Fruit fly (Drosophila melanogaster): ENCODE measurements around the gene Pif1A.

Gene Pif1A

DNA sequence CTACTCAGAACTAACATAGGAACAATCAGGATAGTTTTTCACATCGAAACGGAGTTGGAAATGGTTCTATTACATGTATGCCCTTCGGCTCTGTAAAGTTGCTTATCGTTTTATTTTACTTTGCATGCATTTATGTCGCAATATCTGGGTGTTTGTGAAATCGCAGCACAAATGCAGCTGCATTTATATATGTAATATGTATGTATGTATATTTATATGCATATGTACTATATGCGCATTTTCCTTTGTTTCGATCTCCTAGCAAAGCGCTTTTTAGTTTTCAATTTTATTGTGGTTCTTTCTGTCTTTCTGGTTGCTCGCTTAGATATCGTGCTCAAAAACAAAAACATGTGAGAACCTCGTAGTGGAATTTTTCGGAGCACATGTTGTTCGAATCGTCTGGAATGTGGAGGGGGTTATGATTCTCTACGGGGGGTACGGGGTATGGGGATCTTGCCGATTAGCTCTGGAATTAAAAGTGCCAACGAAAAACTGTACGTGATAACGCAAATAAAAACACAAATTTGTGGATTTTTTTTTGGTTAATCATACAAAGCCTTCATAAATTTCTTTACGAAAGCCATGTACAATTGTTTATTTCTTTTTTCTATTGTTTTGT lies 13.2 kb upstream of the Pif1A start:
- TF ChIP-seq CG12768 (GFP tag; optimal IDR thresholded peaks at IDR 0.05) = no peak
- TF ChIP-seq Mnt (GFP tag; optimal IDR thresholded peaks at IDR 0.05) = peak; percentile 66
- TF ChIP-seq cnc (optimal IDR thresholded peaks at IDR 0.05) = no peak
- TF ChIP-seq Crg-1 (GFP tag; optimal IDR thresholded peaks at IDR 0.05) = no peak
- no peak for TF ChIP-seq pad (GFP tag; optimal IDR thresholded peaks at IDR 0.05)
- peak; percentile 89 for TF ChIP-seq tj (GFP tag; optimal IDR thresholded peaks at IDR 0.05)
- no peak for TF ChIP-seq toe (GFP tag; optimal IDR thresholded peaks at IDR 0.05)
- TF ChIP-seq CG33017 (tag; optimal IDR thresholded peaks at IDR 0.05) = no peak
- peak; percentile 20 for TF ChIP-seq cic (GFP tag; optimal IDR thresholded peaks at IDR 0.05)
- TF ChIP-seq CG7045 (GFP tag; optimal IDR thresholded peaks at IDR 0.05) = no peak
- TF ChIP-seq CG7101 (tag; optimal IDR thresholded peaks at IDR 0.05) = no peak
- no peak for TF ChIP-seq Hr96 (GFP tag; optimal IDR thresholded peaks at IDR 0.05)
- TF ChIP-seq bab1 (GFP tag; optimal IDR thresholded peaks at IDR 0.05) = peak; percentile 2
- TF ChIP-seq kay (GFP tag; ENCODE audit: borderline replicate concordance) = peak; percentile 76
- TF ChIP-seq ovo (GFP tag; optimal IDR thresholded peaks at IDR 0.05) = no peak
- TF ChIP-seq CG1620 (GFP tag; optimal IDR thresholded peaks at IDR 0.05) = no peak
- TF ChIP-seq CG11617 (GFP tag; optimal IDR thresholded peaks at IDR 0.05) = no peak
- TF ChIP-seq Clk (GFP tag; optimal IDR thresholded peaks at IDR 0.05) = no peak

- TF ChIP-seq tj (GFP tag; optimal IDR thresholded peaks at IDR 0.05) (peak; percentile 50), CG14711 (tag; optimal IDR thresholded peaks at IDR 0.05) (no peak), ovo (GFP tag; optimal IDR thresholded peaks at IDR 0.05) (no peak), CG11617 (GFP tag; optimal IDR thresholded peaks at IDR 0.05) (no peak), CG1620 (GFP tag; optimal IDR thresholded peaks at IDR 0.05) (no peak)
Observed at dm6 chr3R:8813164-8813629, 12.2 kb upstream of the Pif1A start, which contains the start of gene CG9837. CG9837 (minus strand) TSS chr3R:8813579.

- TF ChIP-seq CG33017 (tag; optimal IDR thresholded peaks at IDR 0.05) (no peak), bab1 (GFP tag; optimal IDR thresholded peaks at IDR 0.05) (no peak), CG7045 (GFP tag; optimal IDR thresholded peaks at IDR 0.05) (peak; percentile 9), CG12768 (GFP tag; optimal IDR thresholded peaks at IDR 0.05) (no peak), CG1620 (GFP tag; optimal IDR thresholded peaks at IDR 0.05) (no peak), Crg-1 (GFP tag; optimal IDR thresholded peaks at IDR 0.05) (no peak), cnc (optimal IDR thresholded peaks at IDR 0.05) (no peak), cic (GFP tag; optimal IDR thresholded peaks at IDR 0.05) (no peak), CG14711 (tag; optimal IDR thresholded peaks at IDR 0.05) (peak; percentile 12), CG7101 (tag; optimal IDR thresholded peaks at IDR 0.05) (no peak), CG5204 (GFP tag; optimal IDR thresholded peaks at IDR 0.05) (no peak), pad (GFP tag; optimal IDR thresholded peaks at IDR 0.05) (no peak), ovo (GFP tag; optimal IDR thresholded peaks at IDR 0.05) (no peak), tj (GFP tag; optimal IDR thresholded peaks at IDR 0.05) (peak; percentile 94), CG11617 (GFP tag; optimal IDR thresholded peaks at IDR 0.05) (no peak), Clk (GFP tag; optimal IDR thresholded peaks at IDR 0.05) (no peak), toe (GFP tag; optimal IDR thresholded peaks at IDR 0.05) (no peak), Hr96 (GFP tag; optimal IDR thresholded peaks at IDR 0.05) (no peak), Mnt (GFP tag; optimal IDR thresholded peaks at IDR 0.05) (no peak), kay (GFP tag; ENCODE audit: borderline replicate concordance) (peak; percentile 81)
Observed at dm6 chr3R:8812342-8812966, 11.5 kb upstream of the Pif1A start.

DNA sequence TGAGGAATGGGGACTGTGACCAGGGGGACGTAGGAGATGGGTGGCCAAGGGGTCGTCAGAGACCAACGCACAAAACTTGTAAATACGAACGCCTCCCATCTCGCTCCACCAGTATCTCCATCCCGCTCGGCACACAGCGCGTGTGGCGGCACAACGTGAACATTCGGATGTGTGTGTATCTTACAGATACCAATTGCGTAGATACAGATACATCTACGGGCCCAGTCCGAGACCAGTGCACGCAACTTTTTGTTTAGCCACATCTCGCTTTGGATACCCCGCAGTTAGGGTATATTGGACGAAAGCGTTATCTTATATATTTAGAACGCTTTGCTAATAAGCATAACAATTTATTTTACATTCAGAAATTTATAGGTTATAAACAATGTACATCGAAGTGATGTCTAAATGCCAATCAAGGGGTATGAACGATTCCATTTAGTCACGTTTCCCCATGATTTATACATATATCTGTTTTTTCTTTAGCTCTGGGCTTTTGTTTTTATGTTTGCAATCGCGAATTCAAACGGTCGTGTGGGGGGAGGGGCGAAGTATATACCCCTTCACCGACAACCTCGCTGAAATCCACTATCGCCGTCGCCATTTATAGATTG lies 10.5 kb upstream of the Pif1A start:
- TF ChIP-seq Clk (GFP tag; optimal IDR thresholded peaks at IDR 0.05) = peak; percentile 65
- peak; percentile 79 for TF ChIP-seq cic (GFP tag; optimal IDR thresholded peaks at IDR 0.05)
- TF ChIP-seq CG12768 (GFP tag; optimal IDR thresholded peaks at IDR 0.05) = peak; percentile 81
- TF ChIP-seq tj (GFP tag; optimal IDR thresholded peaks at IDR 0.05) = no peak
- TF ChIP-seq cnc (optimal IDR thresholded peaks at IDR 0.05) = no peak
- TF ChIP-seq ovo (GFP tag; optimal IDR thresholded peaks at IDR 0.05) = peak; percentile 31
- peak; percentile 91 for TF ChIP-seq CG7101 (tag; optimal IDR thresholded peaks at IDR 0.05)
- peak; percentile 91 for TF ChIP-seq CG7045 (GFP tag; optimal IDR thresholded peaks at IDR 0.05)
- TF ChIP-seq CG33017 (tag; optimal IDR thresholded peaks at IDR 0.05) = peak; percentile 94
- TF ChIP-seq CG5204 (GFP tag; optimal IDR thresholded peaks at IDR 0.05) = no peak
- peak; percentile 68 for TF ChIP-seq Crg-1 (GFP tag; optimal IDR thresholded peaks at IDR 0.05)
- TF ChIP-seq bab1 (GFP tag; optimal IDR thresholded peaks at IDR 0.05) = peak; percentile 43
- TF ChIP-seq CG14711 (tag; optimal IDR thresholded peaks at IDR 0.05) = peak; percentile 86
- TF ChIP-seq Mnt (GFP tag; optimal IDR thresholded peaks at IDR 0.05) = peak; percentile 45
- TF ChIP-seq CG1620 (GFP tag; optimal IDR thresholded peaks at IDR 0.05) = no peak
- peak; percentile 56 for TF ChIP-seq Hr96 (GFP tag; optimal IDR thresholded peaks at IDR 0.05)
- peak; percentile 42 for TF ChIP-seq toe (GFP tag; optimal IDR thresholded peaks at IDR 0.05)
- peak; percentile 70 for TF ChIP-seq CG11617 (GFP tag; optimal IDR thresholded peaks at IDR 0.05)
- peak; percentile 92 for TF ChIP-seq kay (GFP tag; ENCODE audit: borderline replicate concordance)
- peak; percentile 74 for TF ChIP-seq pad (GFP tag; optimal IDR thresholded peaks at IDR 0.05)

DNA sequence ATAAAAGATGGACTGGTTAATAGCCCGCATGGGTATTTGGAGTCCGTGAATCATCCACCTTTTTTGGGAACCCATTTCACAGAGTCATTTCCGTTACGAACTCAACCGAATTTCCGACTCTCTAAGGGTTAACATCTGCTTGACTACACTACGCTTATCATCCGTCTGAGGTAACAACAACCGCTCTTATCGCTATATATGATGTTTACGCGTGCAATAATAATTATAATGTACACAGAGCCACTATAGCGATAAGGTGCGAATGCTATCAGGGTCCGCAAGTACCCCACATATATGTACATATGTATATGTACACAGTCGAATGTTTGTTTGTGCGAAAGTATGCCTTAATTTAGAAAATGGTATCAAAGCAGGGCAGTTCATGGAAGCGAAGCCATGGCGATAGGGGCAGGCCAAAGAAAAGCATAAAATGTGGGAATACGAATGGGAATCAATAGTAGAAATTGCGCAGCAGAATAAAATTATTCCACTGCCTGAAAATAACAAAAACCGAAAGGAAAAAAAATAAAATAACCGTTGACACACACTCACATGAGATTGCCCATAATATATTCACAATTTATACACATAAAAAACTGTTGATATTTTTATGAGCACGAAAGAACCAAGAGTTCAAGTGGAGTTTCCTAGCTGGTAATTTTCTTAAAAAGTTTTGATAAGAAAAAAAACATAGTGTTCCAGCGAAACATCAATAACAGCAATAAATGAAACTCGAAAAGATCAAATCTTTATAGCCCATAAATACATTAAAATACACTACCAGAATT lies 9.6 kb upstream of the Pif1A start:
- TF ChIP-seq kay (GFP tag; ENCODE audit: borderline replicate concordance) (peak; percentile 98), toe (GFP tag; optimal IDR thresholded peaks at IDR 0.05) (peak; percentile 56), cnc (optimal IDR thresholded peaks at IDR 0.05) (no peak), CG33017 (tag; optimal IDR thresholded peaks at IDR 0.05) (peak; percentile 91), bab1 (GFP tag; optimal IDR thresholded peaks at IDR 0.05) (peak; percentile 57), CG12768 (GFP tag; optimal IDR thresholded peaks at IDR 0.05) (peak; percentile 93), Clk (GFP tag; optimal IDR thresholded peaks at IDR 0.05) (peak; percentile 42), pad (GFP tag; optimal IDR thresholded peaks at IDR 0.05) (peak; percentile 70), CG11617 (GFP tag; optimal IDR thresholded peaks at IDR 0.05) (peak; percentile 84), CG7045 (GFP tag; optimal IDR thresholded peaks at IDR 0.05) (peak; percentile 80), cic (GFP tag; optimal IDR thresholded peaks at IDR 0.05) (peak; percentile 98), Hr96 (GFP tag; optimal IDR thresholded peaks at IDR 0.05) (no peak), CG1620 (GFP tag; optimal IDR thresholded peaks at IDR 0.05) (peak; percentile 70), tj (GFP tag; optimal IDR thresholded peaks at IDR 0.05) (peak; percentile 65), CG14711 (tag; optimal IDR thresholded peaks at IDR 0.05) (peak; percentile 57), Mnt (GFP tag; optimal IDR thresholded peaks at IDR 0.05) (peak; percentile 91), CG7101 (tag; optimal IDR thresholded peaks at IDR 0.05) (peak; percentile 87), Crg-1 (GFP tag; optimal IDR thresholded peaks at IDR 0.05) (peak; percentile 94), CG5204 (GFP tag; optimal IDR thresholded peaks at IDR 0.05) (no peak), ovo (GFP tag; optimal IDR thresholded peaks at IDR 0.05) (peak; percentile 93)

Measured in whole organism, adult.